Worm (Caenorhabditis elegans): ENCODE data around the gene F59B10.5.
A peak's percentile ranks its signal among the peaks of the same experiment; 100 is the strongest.

Gene F59B10.5

ce11 chrII:10529218-10529751, 5.8 kb upstream of the F59B10.5 start:
- TF ChIP-seq hlh-6 (tag; optimal IDR thresholded peaks at IDR 0.05) (peak; percentile 19), sdc-2 (tag; optimal IDR thresholded peaks at IDR 0.05) (no peak)

ce11 chrII:10527649-10528134, 4.2 kb upstream of the F59B10.5 start, which contains the start of gene mab-10:
Gene mab-10, plus strand, starts transcription at chrII:10528084.
- TF ChIP-seq fax-1 (tag; optimal IDR thresholded peaks at IDR 0.05) (peak; percentile 14), pax-1 (tag; optimal IDR thresholded peaks at IDR 0.05) (no peak), elt-4 (tag; optimal IDR thresholded peaks at IDR 0.05) (peak; percentile 49), hlh-6 (tag; optimal IDR thresholded peaks at IDR 0.05) (no peak)

- TF ChIP-seq F13H6.1 (tag; optimal IDR thresholded peaks at IDR 0.05) (no peak), unc-55 (GFP tag; optimal IDR thresholded peaks at IDR 0.05) (no peak), mec-3 (tag; optimal IDR thresholded peaks at IDR 0.05; ENCODE audit: borderline replicate concordance) (no peak), ahr-1 (tag; optimal IDR thresholded peaks at IDR 0.05) (no peak), ceh-14 (tag; optimal IDR thresholded peaks at IDR 0.05) (no peak), ceh-31 (tag; optimal IDR thresholded peaks at IDR 0.05) (no peak), pag-3 (tag; optimal IDR thresholded peaks at IDR 0.05; ENCODE audit: borderline replicate concordance) (no peak), madf-2 (tag; optimal IDR thresholded peaks at IDR 0.05) (no peak), hlh-13 (GFP tag; optimal IDR thresholded peaks at IDR 0.05) (no peak), lim-6 (tag; optimal IDR thresholded peaks at IDR 0.05) (no peak), ceh-9 (tag; optimal IDR thresholded peaks at IDR 0.05) (no peak), hlh-15 (tag; optimal IDR thresholded peaks at IDR 0.05) (no peak)
Observed at ce11 chrII:10525134-10525533, 1.7 kb upstream of the F59B10.5 start.

- TF ChIP-seq tbx-2 (tag; optimal IDR thresholded peaks at IDR 0.05) (no peak), ceh-34 (tag; optimal IDR thresholded peaks at IDR 0.05) (no peak), ceh-2 (tag; optimal IDR thresholded peaks at IDR 0.05) (no peak), zip-5 (tag; optimal IDR thresholded peaks at IDR 0.05) (no peak), ceh-9 (tag; optimal IDR thresholded peaks at IDR 0.05) (no peak), Y22D7AL.16 (tag; optimal IDR thresholded peaks at IDR 0.05) (no peak), fax-1 (tag; optimal IDR thresholded peaks at IDR 0.05) (no peak), sox-2 (GFP tag; IDR thresholded peaks at IDR 0.05) (no peak), sox-4 (tag; optimal IDR thresholded peaks at IDR 0.05) (no peak), ceh-6 (GFP tag; optimal IDR thresholded peaks at IDR 0.05) (no peak), tbx-7 (tag; optimal IDR thresholded peaks at IDR 0.05) (no peak), npax-4 (tag; optimal IDR thresholded peaks at IDR 0.05) (no peak), pqm-1 (tag; optimal IDR thresholded peaks at IDR 0.05) (no peak), pha-2 (tag; optimal IDR thresholded peaks at IDR 0.05) (no peak), nhr-232 (tag; optimal IDR thresholded peaks at IDR 0.05) (no peak), unc-3 (GFP tag; conservative IDR thresholded peaks at IDR 0.05) (no peak), unc-3 (tag; optimal IDR thresholded peaks at IDR 0.05) (no peak)
Observed at ce11 chrII:10524374-10524773, 891 bp upstream of the F59B10.5 start, which contains the start of gene F59B10.6. Gene F59B10.6, minus strand, starts transcription at chrII:10524474.

ce11 chrII:10523031-10523430, 452 bp downstream of the F59B10.5 start:
- no peak for TF ChIP-seq sox-2 (GFP tag; IDR thresholded peaks at IDR 0.05)
- TF ChIP-seq eyg-1 (tag; optimal IDR thresholded peaks at IDR 0.05): no peak
- TF ChIP-seq tbx-7 (tag; optimal IDR thresholded peaks at IDR 0.05): no peak
- TF ChIP-seq ceh-14 (tag; optimal IDR thresholded peaks at IDR 0.05): no peak
- no peak for TF ChIP-seq nhr-11 (tag; optimal IDR thresholded peaks at IDR 0.05)
- no peak for TF ChIP-seq pha-4 (tag; optimal IDR thresholded peaks at IDR 0.05)
- no peak for TF ChIP-seq pat-9 (tag; optimal IDR thresholded peaks at IDR 0.05)
- no peak for TF ChIP-seq fkh-6 (tag; optimal IDR thresholded peaks at IDR 0.05)
- TF ChIP-seq ama-1 (optimal IDR thresholded peaks at IDR 0.05): no peak
- no peak for TF ChIP-seq madf-2 (tag; optimal IDR thresholded peaks at IDR 0.05)
- no peak for TF ChIP-seq ceh-6 (GFP tag; optimal IDR thresholded peaks at IDR 0.05)
- TF ChIP-seq ceh-48 (tag; optimal IDR thresholded peaks at IDR 0.05): no peak
- TF ChIP-seq ets-4 (tag; optimal IDR thresholded peaks at IDR 0.05): no peak
- TF ChIP-seq ceh-30 (tag; optimal IDR thresholded peaks at IDR 0.05): no peak
- TF ChIP-seq fkh-10 (GFP tag; optimal IDR thresholded peaks at IDR 0.05): no peak
- no peak for TF ChIP-seq pqm-1 (tag; optimal IDR thresholded peaks at IDR 0.05)
- TF ChIP-seq dve-1 (tag; optimal IDR thresholded peaks at IDR 0.05): no peak
- TF ChIP-seq sox-4 (tag; optimal IDR thresholded peaks at IDR 0.05): no peak
